Worm (Caenorhabditis elegans): ENCODE data around the gene gly-10.

ce11 chrIV:13827586-13827985 is 48.7 kb downstream of the gly-10 start, which contains the start of gene rga-5:
- no peak for TF ChIP-seq fkh-6 (tag; optimal IDR thresholded peaks at IDR 0.05)
- TF ChIP-seq lin-11 (tag; optimal IDR thresholded peaks at IDR 0.05) = no peak
- TF ChIP-seq odd-2 (tag; optimal IDR thresholded peaks at IDR 0.05) = no peak
- TF ChIP-seq nhr-232 (tag; optimal IDR thresholded peaks at IDR 0.05) = no peak
- TF ChIP-seq elt-4 (tag; optimal IDR thresholded peaks at IDR 0.05) = no peak
- no peak for TF ChIP-seq pax-1 (tag; optimal IDR thresholded peaks at IDR 0.05)
- TF ChIP-seq tbx-7 (tag; optimal IDR thresholded peaks at IDR 0.05) = no peak
- TF ChIP-seq mec-3 (tag; optimal IDR thresholded peaks at IDR 0.05; ENCODE audit: borderline replicate concordance) = no peak
- no peak for TF ChIP-seq tbx-2 (tag; optimal IDR thresholded peaks at IDR 0.05)
- no peak for TF ChIP-seq dmd-4 (tag; optimal IDR thresholded peaks at IDR 0.05; ENCODE audit: borderline replicate concordance)
- TF ChIP-seq unc-86 (tag; optimal IDR thresholded peaks at IDR 0.05) = no peak
- TF ChIP-seq sox-2 (GFP tag; IDR thresholded peaks at IDR 0.05) = no peak
- no peak for TF ChIP-seq elt-2 (tag; optimal IDR thresholded peaks at IDR 0.05)
